Worm (Caenorhabditis elegans) whole organism, mixed stage, embryonic: ENCODE results near the gene fbxa-73.

Experiments used
- ceh-43 ChIP-seq: fragments of 200-800 bp; sonication (Bioruptor generic); optimal IDR thresholded peaks from 2 replicates; lab custom pipeline; 2018; ENCODE audit warnings: mild to moderate bottlenecking, missing genetic modification characterization, moderate library complexity, missing compliant biosample characterization
- drap-1 ChIP-seq: fragments of 200-800 bp; sonication (Bioruptor generic); optimal IDR thresholded peaks from 3 replicates; lab custom pipeline; 2018; ENCODE audit warnings: mild to moderate bottlenecking, missing genetic modification characterization, missing compliant biosample characterization
- lin-13 ChIP-seq: fragments of 150-350 bp; optimal IDR thresholded peaks from 2 replicates; lab custom pipeline; 2014; ENCODE audit warnings: missing biosample characterization, missing genetic modification characterization
- mab-5 ChIP-seq: fragments of 150-350 bp; optimal IDR thresholded peaks from 2 replicates; lab custom pipeline; 2014; ENCODE audit warnings: missing biosample characterization, missing genetic modification characterization
- mep-1 ChIP-seq: fragments of 150-350 bp; optimal IDR thresholded peaks from 2 replicates; lab custom pipeline; 2017; ENCODE audit warnings: missing biosample characterization, missing genetic modification reagents, missing genetic modification characterization, inconsistent platforms
- nhr-237 ChIP-seq: fragments of 150-350 bp; optimal IDR thresholded peaks from 2 replicates; lab custom pipeline; 2014; ENCODE audit warnings: missing biosample characterization, missing genetic modification characterization
- nhr-76 ChIP-seq: sonication (generic microtip); optimal IDR thresholded peaks from 2 replicates; lab custom pipeline; 2017; ENCODE audit warnings: missing biosample characterization, missing genetic modification characterization

DNA sequence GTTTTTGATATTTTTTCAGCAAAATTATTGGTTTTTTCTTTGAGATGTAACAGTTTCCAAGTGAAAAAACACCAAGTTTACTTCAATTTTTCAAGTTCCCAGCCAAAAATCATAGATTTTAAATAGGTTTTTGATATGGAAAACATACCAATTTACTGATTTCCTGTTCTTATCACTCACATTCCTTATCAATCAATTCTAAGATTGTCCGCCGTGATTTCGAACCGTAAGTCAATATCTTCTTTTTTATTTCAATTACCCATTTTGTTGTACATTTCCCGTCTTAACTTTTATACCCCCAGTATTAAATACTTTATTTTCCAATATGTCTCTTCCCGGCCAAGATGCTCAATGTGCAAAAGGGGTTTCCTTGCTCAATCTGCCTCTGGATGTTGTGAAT lies 28.8 kb upstream of the fbxa-73 start, which contains the start of gene fbxa-38:
- TF ChIP-seq mep-1 (no peak), mab-5 (tag; lab: Kevin White, UChicago) (no peak), lin-13 (tag; lab: Kevin White, UChicago) (no peak), drap-1 (GFP tag; lab: Kevin White, UChicago) (no peak), nhr-237 (tag; lab: Kevin White, UChicago) (no peak), ceh-43 (GFP tag; lab: Kevin White, UChicago) (no peak), nhr-76 (tag; lab: Kevin White, UChicago) (no peak)
